Fruit fly (Drosophila melanogaster) whole organism, embryonic: ENCODE data around the gene Cbl.

Source experiments
- Adf1 ChIP-seq: fragments of 200-800 bp; sonication (Bioruptor generic); IDR thresholded peaks from 2 replicates; pipeline ENCODE4 v1.3.6; 2022; ENCODE audit warnings: missing biosample characterization, missing genetic modification characterization
- Bteb2 ChIP-seq: fragments of 200-800 bp; sonication (Bioruptor generic); optimal IDR thresholded peaks from 2 replicates; lab custom pipeline; 2016; ENCODE audit warnings: missing biosample characterization, missing genetic modification characterization
- CG12299 ChIP-seq: fragments of 200-800 bp; sonication (Bioruptor generic); optimal IDR thresholded peaks from 2 replicates; lab custom pipeline; 2018; ENCODE audit warnings: missing biosample characterization, mild to moderate bottlenecking, missing genetic modification characterization
- CG7745 ChIP-seq: fragments of 200-800 bp; sonication (Bioruptor generic); optimal IDR thresholded peaks from 2 replicates; lab custom pipeline; 2018; ENCODE audit warnings: missing biosample characterization, mild to moderate bottlenecking, missing genetic modification characterization, moderate library complexity
- CG7963 ChIP-seq: fragments of 200-800 bp; sonication (Bioruptor generic); IDR thresholded peaks from 3 replicates; pipeline ENCODE4 v1.3.6; 2022; ENCODE audit warnings: missing biosample characterization, missing genetic modification characterization; ENCODE audit not compliant: partially characterized antibody
- Ets97D ChIP-seq: fragments of 200-800 bp; sonication (Bioruptor generic); optimal IDR thresholded peaks from 3 replicates; lab custom pipeline; 2016; ENCODE audit warnings: missing biosample characterization, missing genetic modification characterization
- Hey ChIP-seq: fragments of 200-800 bp; sonication (Bioruptor generic); optimal IDR thresholded peaks from 3 replicates; lab custom pipeline; 2018; ENCODE audit warnings: missing biosample characterization, mild to moderate bottlenecking, missing genetic modification characterization
- Xrp1 ChIP-seq: fragments of 200-800 bp; sonication (Bioruptor generic); IDR thresholded peaks from 2 replicates; pipeline ENCODE4 v1.3.6; 2022; ENCODE audit warnings: missing biosample characterization, missing genetic modification characterization
- sisA ChIP-seq: fragments of 200-800 bp; sonication (Bioruptor generic); IDR thresholded peaks from 2 replicates; pipeline ENCODE4 v1.3.6; 2022; ENCODE audit warnings: missing biosample characterization, missing genetic modification characterization

- no peak for TF ChIP-seq sisA (GFP tag; lab: Robert Waterston, UW)
- no peak for TF ChIP-seq CG7963
- TF ChIP-seq Bteb2 = no peak
- no peak for TF ChIP-seq Adf1
- TF ChIP-seq Hey = no peak
- TF ChIP-seq Ets97D (GFP tag; lab: Kevin White, UChicago) = no peak
- no peak for TF ChIP-seq Xrp1 (GFP tag; lab: Robert Waterston, UW)
- TF ChIP-seq CG7745 = no peak
- no peak for TF ChIP-seq CG12299
These were observed 30.6 kb upstream of the Cbl start for dm6 chr3L:8394132-8394531.
